Worm (Caenorhabditis elegans): ENCODE results near the gene C35D10.7.

The C35D10.7 gene

ce11 chrIII:4829440-4829839 is 26.6 kb upstream of the C35D10.7 start, which contains the start of gene F26A1.9:
F26A1.9 (minus strand) TSS chrIII:4829540.
- TF ChIP-seq ztf-23 (GFP tag; IDR thresholded peaks at IDR 0.05), result no peak
- no peak for TF ChIP-seq ref-1 (GFP tag; conservative IDR thresholded peaks at IDR 0.05)
- no peak for TF ChIP-seq T22C8.4 (GFP tag; IDR thresholded peaks at IDR 0.05)
- TF ChIP-seq ztf-29 (GFP tag; IDR thresholded peaks at IDR 0.05), result no peak
- TF ChIP-seq tab-1 (GFP tag; IDR thresholded peaks at IDR 0.05), result no peak
- no peak for TF ChIP-seq flt-1 (GFP tag; IDR thresholded peaks at IDR 0.05)
- TF ChIP-seq med-1 (GFP tag; optimal IDR thresholded peaks at IDR 0.05; ENCODE audit: insufficient read depth), result no peak
- no peak for TF ChIP-seq klf-2 (GFP tag; conservative IDR thresholded peaks at IDR 0.05)
- TF ChIP-seq cog-1 (tag; optimal IDR thresholded peaks at IDR 0.05), result no peak

ce11 chrIII:4830207-4830606 is 25.8 kb upstream of the C35D10.7 start, which contains the start of gene nspd-9:
nspd-9 (minus strand) TSS chrIII:4830307.
- no peak for TF ChIP-seq ztf-23 (GFP tag; IDR thresholded peaks at IDR 0.05)

ce11 chrIII:4837429-4837828 is 18.6 kb upstream of the C35D10.7 start, which contains the start of the genes acbp-7 and F26A1.19:
acbp-7 (plus strand) TSS chrIII:4837729.
F26A1.19 (plus strand) TSS chrIII:4837731.
- no peak for TF ChIP-seq med-1 (GFP tag; optimal IDR thresholded peaks at IDR 0.05; ENCODE audit: insufficient read depth)
- TF ChIP-seq flt-1 (GFP tag; IDR thresholded peaks at IDR 0.05), result no peak
- no peak for TF ChIP-seq ztf-23 (GFP tag; IDR thresholded peaks at IDR 0.05)
- TF ChIP-seq ztf-29 (GFP tag; IDR thresholded peaks at IDR 0.05), result no peak
- no peak for TF ChIP-seq ref-1 (GFP tag; conservative IDR thresholded peaks at IDR 0.05)
- no peak for TF ChIP-seq tab-1 (GFP tag; IDR thresholded peaks at IDR 0.05)

- TF ChIP-seq ztf-29 (GFP tag; IDR thresholded peaks at IDR 0.05), result no peak
- no peak for TF ChIP-seq ztf-23 (GFP tag; IDR thresholded peaks at IDR 0.05)
- no peak for TF ChIP-seq ref-1 (GFP tag; conservative IDR thresholded peaks at IDR 0.05)
- no peak for TF ChIP-seq klf-2 (GFP tag; conservative IDR thresholded peaks at IDR 0.05)
- TF ChIP-seq med-1 (GFP tag; optimal IDR thresholded peaks at IDR 0.05; ENCODE audit: insufficient read depth), result no peak
Observed at ce11 chrIII:4842173-4842572, 13.8 kb upstream of the C35D10.7 start, which contains the start of gene clec-156. clec-156 (minus strand) TSS chrIII:4842273.

ce11 chrIII:4844327-4844726 is 11.7 kb upstream of the C35D10.7 start, which contains the start of the genes clec-157 and fkh-5:
clec-157 (minus strand) TSS chrIII:4844427.
fkh-5 (plus strand) TSS chrIII:4844662.
- TF ChIP-seq klf-2 (GFP tag; conservative IDR thresholded peaks at IDR 0.05) (no peak), ztf-23 (GFP tag; IDR thresholded peaks at IDR 0.05) (no peak), flt-1 (GFP tag; IDR thresholded peaks at IDR 0.05) (no peak), med-1 (GFP tag; optimal IDR thresholded peaks at IDR 0.05; ENCODE audit: insufficient read depth) (no peak), T22C8.4 (GFP tag; IDR thresholded peaks at IDR 0.05) (no peak), cog-1 (tag; optimal IDR thresholded peaks at IDR 0.05) (no peak), ztf-29 (GFP tag; IDR thresholded peaks at IDR 0.05) (no peak), ref-1 (GFP tag; conservative IDR thresholded peaks at IDR 0.05) (no peak), tab-1 (GFP tag; IDR thresholded peaks at IDR 0.05) (no peak)

- TF ChIP-seq ztf-29 (GFP tag; IDR thresholded peaks at IDR 0.05) (no peak), flt-1 (GFP tag; IDR thresholded peaks at IDR 0.05) (no peak), ref-1 (GFP tag; conservative IDR thresholded peaks at IDR 0.05) (no peak), tab-1 (GFP tag; IDR thresholded peaks at IDR 0.05) (no peak), cog-1 (tag; optimal IDR thresholded peaks at IDR 0.05) (no peak), med-1 (GFP tag; optimal IDR thresholded peaks at IDR 0.05; ENCODE audit: insufficient read depth) (no peak), T22C8.4 (GFP tag; IDR thresholded peaks at IDR 0.05) (no peak), klf-2 (GFP tag; conservative IDR thresholded peaks at IDR 0.05) (no peak)
Observed at ce11 chrIII:4849739-4850138, 6.3 kb upstream of the C35D10.7 start, which contains the start of gene nonu-1. nonu-1 (minus strand) TSS chrIII:4849907.

ce11 chrIII:4850139-4850538 is 5.9 kb upstream of the C35D10.7 start, which contains the start of gene F26A1.1:
F26A1.1 (plus strand) TSS chrIII:4850507.
- TF ChIP-seq flt-1 (GFP tag; IDR thresholded peaks at IDR 0.05) (no peak), cog-1 (tag; optimal IDR thresholded peaks at IDR 0.05) (no peak), med-1 (GFP tag; optimal IDR thresholded peaks at IDR 0.05; ENCODE audit: insufficient read depth) (no peak), ztf-23 (GFP tag; IDR thresholded peaks at IDR 0.05) (no peak), ref-1 (GFP tag; conservative IDR thresholded peaks at IDR 0.05) (no peak), T22C8.4 (GFP tag; IDR thresholded peaks at IDR 0.05) (no peak), klf-2 (GFP tag; conservative IDR thresholded peaks at IDR 0.05) (no peak), tab-1 (GFP tag; IDR thresholded peaks at IDR 0.05) (no peak), ztf-29 (GFP tag; IDR thresholded peaks at IDR 0.05) (no peak)

- no peak for TF ChIP-seq tab-1 (GFP tag; IDR thresholded peaks at IDR 0.05)
- no peak for TF ChIP-seq ref-1 (GFP tag; conservative IDR thresholded peaks at IDR 0.05)
- no peak for TF ChIP-seq ztf-23 (GFP tag; IDR thresholded peaks at IDR 0.05)
- TF ChIP-seq T22C8.4 (GFP tag; IDR thresholded peaks at IDR 0.05), result no peak
- TF ChIP-seq klf-2 (GFP tag; conservative IDR thresholded peaks at IDR 0.05), result no peak
- TF ChIP-seq ztf-29 (GFP tag; IDR thresholded peaks at IDR 0.05), result no peak
- no peak for TF ChIP-seq med-1 (GFP tag; optimal IDR thresholded peaks at IDR 0.05; ENCODE audit: insufficient read depth)
- TF ChIP-seq cog-1 (tag; optimal IDR thresholded peaks at IDR 0.05), result no peak
- no peak for TF ChIP-seq flt-1 (GFP tag; IDR thresholded peaks at IDR 0.05)
Observed at ce11 chrIII:4852025-4852424, 4.0 kb upstream of the C35D10.7 start, which contains the start of gene ced-4. ced-4 (plus strand) TSS chrIII:4852325.

ce11 chrIII:4854918-4855317 is 1.1 kb upstream of the C35D10.7 start, which contains the start of gene C35D10.8:
C35D10.8 (plus strand) TSS chrIII:4855218.
- no peak for TF ChIP-seq flt-1 (GFP tag; IDR thresholded peaks at IDR 0.05)
- no peak for TF ChIP-seq tab-1 (GFP tag; IDR thresholded peaks at IDR 0.05)
- TF ChIP-seq klf-2 (GFP tag; conservative IDR thresholded peaks at IDR 0.05), result no peak
- TF ChIP-seq med-1 (GFP tag; optimal IDR thresholded peaks at IDR 0.05; ENCODE audit: insufficient read depth), result no peak
- no peak for TF ChIP-seq ztf-23 (GFP tag; IDR thresholded peaks at IDR 0.05)
- TF ChIP-seq cog-1 (tag; optimal IDR thresholded peaks at IDR 0.05), result no peak
- TF ChIP-seq T22C8.4 (GFP tag; IDR thresholded peaks at IDR 0.05), result no peak
- TF ChIP-seq ztf-29 (GFP tag; IDR thresholded peaks at IDR 0.05), result no peak
- no peak for TF ChIP-seq ref-1 (GFP tag; conservative IDR thresholded peaks at IDR 0.05)

- TF ChIP-seq klf-2 (GFP tag; conservative IDR thresholded peaks at IDR 0.05) (no peak), med-1 (GFP tag; optimal IDR thresholded peaks at IDR 0.05; ENCODE audit: insufficient read depth) (no peak), ref-1 (GFP tag; conservative IDR thresholded peaks at IDR 0.05) (no peak), cog-1 (tag; optimal IDR thresholded peaks at IDR 0.05) (no peak), ztf-23 (GFP tag; IDR thresholded peaks at IDR 0.05) (no peak), flt-1 (GFP tag; IDR thresholded peaks at IDR 0.05) (no peak), ztf-29 (GFP tag; IDR thresholded peaks at IDR 0.05) (no peak), T22C8.4 (GFP tag; IDR thresholded peaks at IDR 0.05) (no peak), tab-1 (GFP tag; IDR thresholded peaks at IDR 0.05) (no peak)
Observed at ce11 chrIII:4856992-4857391, 999 bp downstream of the C35D10.7 start.
